Fruit fly (Drosophila melanogaster): ENCODE data around the gene CG14151.

Gene CG14151

DNA sequence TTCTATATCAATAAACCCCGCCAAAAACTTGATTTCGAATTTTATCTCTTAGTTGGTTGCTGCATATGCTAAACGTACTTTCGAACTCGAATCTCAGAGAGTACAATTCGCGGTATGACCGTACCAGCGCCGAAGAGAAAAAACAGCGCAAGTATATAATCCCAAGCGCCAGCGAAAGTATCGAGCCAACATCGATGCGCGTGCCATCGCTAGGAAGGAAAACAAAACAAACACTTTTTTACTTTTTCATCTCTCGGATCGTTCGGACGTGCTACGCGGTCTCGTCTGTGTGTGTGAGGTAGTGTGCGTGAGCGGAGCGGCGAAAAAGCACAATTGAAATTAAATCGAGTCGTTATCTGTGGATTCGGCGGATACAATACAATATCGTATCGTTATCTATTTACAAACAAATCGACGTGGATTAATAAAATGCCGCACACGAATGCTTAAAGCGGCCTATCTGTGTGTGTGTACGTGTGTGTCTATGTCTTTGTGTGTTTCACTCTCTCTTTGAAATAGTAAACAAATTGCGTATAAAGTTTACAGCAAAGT, 36.3 kb upstream of the CG14151 start, which contains the start of gene simj (continued):
- no peak for TF ChIP-seq CG30431 (GFP tag; optimal IDR thresholded peaks at IDR 0.05)
- no peak; the same call in none of the 2 replicates for TF ChIP-seq Dref (GFP tag; IDR thresholded peaks at IDR 0.05)
- TF ChIP-seq Spps (tag; optimal IDR thresholded peaks at IDR 0.05): peak; percentile 29
- TF ChIP-seq Mes4 (GFP tag; optimal IDR thresholded peaks at IDR 0.05): peak; percentile 1
- TF ChIP-seq gce (GFP tag; IDR thresholded peaks at IDR 0.05): peak; percentile 35; the same call in 1 of the 3 replicates
- no peak for TF ChIP-seq br (optimal IDR thresholded peaks at IDR 0.05)
- peak; percentile 13 for TF ChIP-seq az2 (GFP tag; optimal IDR thresholded peaks at IDR 0.05)
- peak; percentile 17 for TF ChIP-seq CG2875 (GFP tag; optimal IDR thresholded peaks at IDR 0.05)
- peak; percentile 35 for TF ChIP-seq CG6683 (GFP tag; optimal IDR thresholded peaks at IDR 0.05)
- no peak for TF ChIP-seq ems (GFP tag; optimal IDR thresholded peaks at IDR 0.05)
- peak; percentile 67 for TF ChIP-seq exex (tag; optimal IDR thresholded peaks at IDR 0.05)
- no peak for TF ChIP-seq chif (GFP tag; optimal IDR thresholded peaks at IDR 0.05)
- peak; percentile 38 for TF ChIP-seq CoRest (tag; optimal IDR thresholded peaks at IDR 0.05)
- TF ChIP-seq Sry-δ (GFP tag; optimal IDR thresholded peaks at IDR 0.05): peak; percentile 99
- peak; percentile 55 for TF ChIP-seq CG4282 (GFP tag; optimal IDR thresholded peaks at IDR 0.05)
- TF ChIP-seq kah (GFP tag; optimal IDR thresholded peaks at IDR 0.05): peak; percentile 67
- TF ChIP-seq zfh2 (GFP tag; optimal IDR thresholded peaks at IDR 0.05): peak; percentile 38
- TF ChIP-seq gsb (GFP tag; IDR thresholded peaks at IDR 0.05): no peak
- TF ChIP-seq CG4404 (GFP tag; IDR thresholded peaks at IDR 0.05): no peak
- peak; percentile 40 for TF ChIP-seq mam (GFP tag; optimal IDR thresholded peaks at IDR 0.05)
- TF ChIP-seq cas (GFP tag; IDR thresholded peaks at IDR 0.05): no peak
- peak; percentile 55; the same call in 1 of the 2 replicates for TF ChIP-seq MBD-R2 (GFP tag; IDR thresholded peaks at IDR 0.05)
- no peak for TF ChIP-seq ttk (GFP tag; IDR thresholded peaks at IDR 0.05)
- TF ChIP-seq pita (GFP tag; optimal IDR thresholded peaks at IDR 0.05): peak; percentile 73
- no peak for TF ChIP-seq Vsx1 (GFP tag; optimal IDR thresholded peaks at IDR 0.05)
- TF ChIP-seq Nf-YA (GFP tag; IDR thresholded peaks at IDR 0.05): no peak
- TF ChIP-seq seq (GFP tag; IDR thresholded peaks at IDR 0.05): no peak
- peak; percentile 39; the same call in 1 of the 2 replicates for TF ChIP-seq Xrp1 (GFP tag; IDR thresholded peaks at IDR 0.05)
- peak; percentile 53 for TF ChIP-seq kni (GFP tag; optimal IDR thresholded peaks at IDR 0.05)
- TF ChIP-seq CG2120 (GFP tag; optimal IDR thresholded peaks at IDR 0.05): peak; percentile 62
- TF ChIP-seq CG14050 (GFP tag; IDR thresholded peaks at IDR 0.05): no peak
- peak; percentile 73 for TF ChIP-seq abd-A (tag; optimal IDR thresholded peaks at IDR 0.05)
- peak; percentile 51 for TF ChIP-seq nerfin-2 (GFP tag; IDR thresholded peaks at IDR 0.05; ENCODE audit: partially characterized antibody)
- TF ChIP-seq CG18599 (GFP tag; optimal IDR thresholded peaks at IDR 0.05): peak; percentile 61
- no peak for TF ChIP-seq CG1792 (GFP tag; optimal IDR thresholded peaks at IDR 0.05)
- no peak for TF ChIP-seq CG14965 (GFP tag; optimal IDR thresholded peaks at IDR 0.05; ENCODE audit: borderline replicate concordance)
- 0 out of 2 replicates have a peak, but pooled peaks have one; percentile 23 for TF ChIP-seq CG4360 (GFP tag; IDR thresholded peaks at IDR 0.05)
- no peak for TF ChIP-seq CG6854 (GFP tag; optimal IDR thresholded peaks at IDR 0.05)
- peak; percentile 87 for TF ChIP-seq B-H2 (GFP tag; optimal IDR thresholded peaks at IDR 0.05)
- TF ChIP-seq gt (GFP tag; IDR thresholded peaks at IDR 0.05): no peak
- TF ChIP-seq CG11093 (GFP tag; IDR thresholded peaks at IDR 0.05): no peak
- TF ChIP-seq Max (GFP tag; optimal IDR thresholded peaks at IDR 0.05): peak; percentile 36
- TF ChIP-seq CG3995 (GFP tag; optimal IDR thresholded peaks at IDR 0.05): no peak
- no peak for TF ChIP-seq CG9727 (GFP tag; optimal IDR thresholded peaks at IDR 0.05)
- TF ChIP-seq CG32767 (GFP tag; IDR thresholded peaks at IDR 0.05): no peak
- peak; percentile 94 for TF ChIP-seq amos (GFP tag; IDR thresholded peaks at IDR 0.05; ENCODE audit: partially characterized antibody)
- peak; percentile 51 for TF ChIP-seq slbo (GFP tag; IDR thresholded peaks at IDR 0.05)
- no peak for TF ChIP-seq ssp (GFP tag; IDR thresholded peaks at IDR 0.05)
- no peak for TF ChIP-seq CG2889 (GFP tag; IDR thresholded peaks at IDR 0.05)
- TF ChIP-seq gcm (GFP tag; optimal IDR thresholded peaks at IDR 0.05): no peak
- TF ChIP-seq fru (optimal IDR thresholded peaks at IDR 0.05): no peak
- peak; percentile 40; the same call in 1 of the 2 replicates for TF ChIP-seq GATAe (GFP tag; conservative IDR thresholded peaks at IDR 0.05)
